Fruit fly (Drosophila melanogaster): ENCODE results near the gene mrt.

DNA sequence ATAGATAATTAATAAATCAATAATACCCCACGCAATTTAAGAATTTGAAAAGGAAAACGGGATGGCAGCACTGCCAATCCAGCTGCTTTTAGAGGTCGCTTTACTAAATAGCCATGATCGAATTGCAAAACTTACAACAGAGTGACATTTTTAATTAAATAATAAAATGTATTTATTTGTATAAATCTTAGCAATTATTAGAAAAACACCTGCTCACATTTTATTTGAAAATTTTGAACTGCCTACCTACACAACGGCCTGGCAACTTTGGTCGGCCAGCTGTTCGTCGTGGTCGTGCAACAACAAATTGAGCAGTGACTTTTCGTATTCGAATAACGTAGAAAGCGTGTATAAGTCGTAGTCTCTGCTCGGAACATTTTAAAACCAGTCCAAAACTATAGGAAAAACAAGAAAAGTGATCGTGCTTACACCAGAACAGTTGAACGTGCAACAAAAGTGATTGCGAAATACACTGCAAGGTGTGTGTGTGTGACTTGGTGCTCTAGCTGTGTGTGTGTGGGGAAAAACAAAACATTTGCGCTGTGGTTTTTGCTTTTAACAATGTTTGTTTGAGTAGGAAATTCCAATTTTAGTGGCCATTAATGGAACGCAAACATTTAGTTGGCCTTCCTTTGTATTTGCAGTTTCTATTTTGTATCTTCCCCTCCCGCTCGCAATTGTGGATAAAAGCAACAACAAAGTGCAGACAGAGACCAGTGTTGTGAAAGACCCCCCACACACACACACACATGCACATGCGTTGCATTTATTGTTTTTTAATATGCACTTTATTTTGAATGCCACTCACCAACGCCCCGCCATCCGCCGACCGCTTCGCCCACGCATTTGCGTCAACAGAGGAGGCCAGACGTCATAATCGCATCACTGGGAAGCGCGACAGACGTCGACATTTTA lies 7.7 kb downstream of the mrt start, which contains the start of gene CG5938:
- TF ChIP-seq psq (optimal IDR thresholded peaks at IDR 0.05) = no peak
- TF ChIP-seq CG8478 (optimal IDR thresholded peaks at IDR 0.05) = no peak
- TF ChIP-seq EcR (GFP tag; optimal IDR thresholded peaks at IDR 0.05) = no peak
- no peak for TF ChIP-seq usp (GFP tag; optimal IDR thresholded peaks at IDR 0.05)
- TF ChIP-seq Dll (optimal IDR thresholded peaks at IDR 0.05) = no peak

Data from whole organism.